Worm (Caenorhabditis elegans) whole organism, early embryonic: Measurements from ENCODE around the gene srx-108.

Source experiments
- ama-1 ChIP-seq: fragments of 150-350 bp; optimal IDR thresholded peaks from 2 replicates; lab custom pipeline; 2014
- tbx-11 ChIP-seq: fragments of 200-800 bp; sonication (Bioruptor generic); IDR thresholded peaks from 2 replicates; pipeline ENCODE4 v1.3.6; 2022; ENCODE audit warnings: missing genetic modification characterization, missing compliant biosample characterization

- TF ChIP-seq tbx-11 (GFP tag; lab: Robert Waterston, UW) (no peak), ama-1 (lab: Kevin White, UChicago) (no peak)
These were observed 34.2 kb downstream of the srx-108 start, which contains the start of gene F12E12.2 for ce11 chrII:3739647-3740046.
